Worm (Caenorhabditis elegans) whole organism, L1 larva: ENCODE data around the gene F35B12.9.

Experiments
- C34B4.2 ChIP-seq: sonication (generic microtip); optimal IDR thresholded peaks from 2 replicates; lab custom pipeline; 2017; ENCODE audit warnings: mild to moderate bottlenecking, missing genetic modification characterization, missing compliant biosample characterization
- ama-1 ChIP-seq: fragments of 150-350 bp; optimal IDR thresholded peaks from 2 replicates; lab custom pipeline; 2014
- blmp-1 ChIP-seq: fragments of 150-350 bp; optimal IDR thresholded peaks from 2 replicates; lab custom pipeline; 2014; ENCODE audit warnings: missing biosample characterization, missing genetic modification characterization
- ceh-63 ChIP-seq: fragments of 200-800 bp; sonication (Bioruptor generic); optimal IDR thresholded peaks from 2 replicates; lab custom pipeline; 2018; ENCODE audit warnings: mild to moderate bottlenecking, missing genetic modification characterization, missing compliant biosample characterization
- ceh-8 ChIP-seq: fragments of 200-800 bp; sonication (Bioruptor generic); optimal IDR thresholded peaks from 2 replicates; lab custom pipeline; 2018; ENCODE audit warnings: mild to moderate bottlenecking, missing genetic modification characterization, moderate library complexity, missing compliant biosample characterization
- ceh-90 ChIP-seq: sonication (generic microtip); optimal IDR thresholded peaks from 2 replicates; lab custom pipeline; 2016; ENCODE audit warnings: missing genetic modification characterization, missing compliant biosample characterization
- dsc-1 ChIP-seq: sonication (generic microtip); optimal IDR thresholded peaks from 2 replicates; lab custom pipeline; 2016; ENCODE audit warnings: mild to moderate bottlenecking, missing genetic modification characterization, missing compliant biosample characterization
- egl-27 ChIP-seq, 2 experiments: fragments of 150-350 bp in 1 of 2; sonication (generic microtip); optimal IDR thresholded peaks; 3 replicates each; lab custom pipeline; 2017 to 2018; ENCODE audit warnings: missing biosample characterization in 2 of 2, missing genetic modification characterization in 2 of 2, missing genetic modification reagents in 2 of 2
- elt-3 ChIP-seq, 6 experiments: fragments of 150-350 bp in 1 of 6; sonication (generic microtip); optimal IDR thresholded peaks; 2 replicates each; lab custom pipeline; 2017 to 2018; ENCODE audit warnings: missing biosample characterization in 6 of 6, missing genetic modification characterization in 6 of 6, inconsistent platforms in 1 of 6
- ets-5 ChIP-seq: fragments of 200-800 bp; sonication (Bioruptor generic); IDR thresholded peaks from 2 replicates; pipeline ENCODE4 v1.3.6; 2022; ENCODE audit warnings: missing genetic modification characterization, missing compliant biosample characterization
- fkh-10 ChIP-seq: sonication (generic microtip); optimal IDR thresholded peaks from 2 replicates; lab custom pipeline; 2017; ENCODE audit warnings: missing biosample characterization, missing genetic modification reagents, missing genetic modification characterization
- grh-1 ChIP-seq: fragments of 200-800 bp; sonication (Bioruptor generic); IDR thresholded peaks from 2 replicates; pipeline ENCODE4 v1.3.6; 2022; ENCODE audit warnings: missing genetic modification reagents, missing genetic modification characterization, missing compliant biosample characterization
- hlh-4 ChIP-seq: sonication (generic microtip); optimal IDR thresholded peaks from 2 replicates; lab custom pipeline; 2016; ENCODE audit warnings: mild to moderate bottlenecking, missing genetic modification characterization, missing compliant biosample characterization
- hpl-2 ChIP-seq: fragments of 150-350 bp; optimal IDR thresholded peaks from 2 replicates; lab custom pipeline; 2014; ENCODE audit warnings: missing biosample characterization, missing genetic modification reagents, missing genetic modification characterization
- isw-1 ChIP-seq: fragments of 200-800 bp; sonication (Bioruptor generic); IDR thresholded peaks from 2 replicates; pipeline ENCODE4 v1.3.6; 2022; ENCODE audit warnings: missing genetic modification characterization, missing compliant biosample characterization
- jun-1 ChIP-seq: fragments of 150-350 bp; optimal IDR thresholded peaks from 2 replicates; lab custom pipeline; 2014; ENCODE audit warnings: missing biosample characterization, missing genetic modification reagents, missing genetic modification characterization
- lin-15B ChIP-seq: fragments of 150-350 bp; sonication (generic microtip); optimal IDR thresholded peaks from 3 replicates; lab custom pipeline; 2014; ENCODE audit warnings: missing biosample characterization, missing genetic modification characterization
- lin-39 ChIP-seq: fragments of 150-350 bp; optimal IDR thresholded peaks from 2 replicates; lab custom pipeline; 2014; ENCODE audit warnings: missing biosample characterization, missing genetic modification reagents, missing genetic modification characterization
- mab-9 ChIP-seq: fragments of 200-800 bp; sonication (Bioruptor generic); IDR thresholded peaks from 2 replicates; pipeline ENCODE4 v1.3.6; 2022; ENCODE audit warnings: missing genetic modification reagents, missing genetic modification characterization, missing compliant biosample characterization
- mep-1 ChIP-seq: fragments of 150-350 bp; optimal IDR thresholded peaks from 2 replicates; lab custom pipeline; 2014; ENCODE audit warnings: missing biosample characterization, missing genetic modification characterization
- nhr-11 ChIP-seq: fragments of 150-350 bp; optimal IDR thresholded peaks from 2 replicates; lab custom pipeline; 2014; ENCODE audit warnings: missing biosample characterization, missing genetic modification characterization
- nhr-12 ChIP-seq: sonication (generic microtip); optimal IDR thresholded peaks from 2 replicates; lab custom pipeline; 2017; ENCODE audit warnings: missing biosample characterization, missing genetic modification characterization
- nhr-19 ChIP-seq: fragments of 200-800 bp; sonication (Bioruptor generic); conservative IDR thresholded peaks from 2 replicates; pipeline ENCODE4 v1.3.6; 2022; ENCODE audit warnings: missing genetic modification characterization, missing compliant biosample characterization
- nhr-237 ChIP-seq: fragments of 150-350 bp; optimal IDR thresholded peaks from 2 replicates; lab custom pipeline; 2014; ENCODE audit warnings: missing biosample characterization, missing genetic modification characterization
- nhr-28 ChIP-seq: fragments of 150-350 bp; optimal IDR thresholded peaks from 2 replicates; lab custom pipeline; 2014; ENCODE audit warnings: missing biosample characterization, missing genetic modification characterization
- nhr-71 ChIP-seq: sonication (generic microtip); optimal IDR thresholded peaks from 2 replicates; lab custom pipeline; 2016; ENCODE audit warnings: mild to moderate bottlenecking, missing genetic modification characterization, moderate library complexity, missing compliant biosample characterization
- nhr-77 ChIP-seq: fragments of 150-350 bp; optimal IDR thresholded peaks from 2 replicates; lab custom pipeline; 2014; ENCODE audit warnings: missing biosample characterization, missing genetic modification characterization
- nhr-84 ChIP-seq: sonication (generic microtip); optimal IDR thresholded peaks from 2 replicates; lab custom pipeline; 2017; ENCODE audit warnings: missing biosample characterization, missing genetic modification characterization
- pag-3 ChIP-seq: sonication (generic microtip); optimal IDR thresholded peaks from 2 replicates; lab custom pipeline; 2017; ENCODE audit warnings: missing genetic modification characterization, mild to moderate bottlenecking, missing compliant biosample characterization, antibody characterized with exemption, borderline replicate concordance; ENCODE audit not compliant: insufficient read depth
- pax-3 ChIP-seq: fragments of 200-800 bp; sonication (Bioruptor generic); optimal IDR thresholded peaks from 2 replicates; lab custom pipeline; 2018; ENCODE audit warnings: mild to moderate bottlenecking, missing genetic modification characterization, moderate library complexity, missing compliant biosample characterization
- rnt-1 ChIP-seq: sonication (generic microtip); optimal IDR thresholded peaks from 2 replicates; lab custom pipeline; 2016; ENCODE audit warnings: mild to moderate bottlenecking, missing genetic modification characterization, moderate library complexity, missing compliant biosample characterization
- skn-1 ChIP-seq: fragments of 150-350 bp; optimal IDR thresholded peaks from 2 replicates; lab custom pipeline; 2014; ENCODE audit warnings: missing biosample characterization, missing genetic modification characterization
- snu-23 ChIP-seq: sonication (generic microtip); optimal IDR thresholded peaks from 2 replicates; lab custom pipeline; 2016; ENCODE audit warnings: missing genetic modification characterization, missing compliant biosample characterization
- sox-4 ChIP-seq: sonication (generic microtip); optimal IDR thresholded peaks from 2 replicates; lab custom pipeline; 2016; ENCODE audit warnings: missing genetic modification characterization, missing compliant biosample characterization
- sptf-1 ChIP-seq: fragments of 150-350 bp; optimal IDR thresholded peaks from 2 replicates; lab custom pipeline; 2014; ENCODE audit warnings: missing biosample characterization, missing genetic modification characterization
- sup-37 ChIP-seq: fragments of 200-800 bp; sonication (Bioruptor generic); optimal IDR thresholded peaks from 2 replicates; lab custom pipeline; 2018; ENCODE audit warnings: mild to moderate bottlenecking, missing genetic modification characterization, missing compliant biosample characterization
- swsn-7 ChIP-seq: sonication (generic microtip); optimal IDR thresholded peaks from 2 replicates; lab custom pipeline; 2016; ENCODE audit warnings: missing genetic modification characterization, missing compliant biosample characterization
- tbx-2 ChIP-seq: sonication (generic microtip); optimal IDR thresholded peaks from 2 replicates; lab custom pipeline; 2016; ENCODE audit warnings: missing genetic modification characterization, missing compliant biosample characterization
- tlp-1 ChIP-seq: fragments of 150-350 bp; optimal IDR thresholded peaks from 2 replicates; lab custom pipeline; 2014; ENCODE audit warnings: missing biosample characterization, missing genetic modification characterization
- unc-130 ChIP-seq: fragments of 150-350 bp; optimal IDR thresholded peaks from 2 replicates; lab custom pipeline; 2017; ENCODE audit warnings: missing biosample characterization, missing genetic modification characterization, inconsistent platforms
- unc-86 ChIP-seq: sonication (generic microtip); optimal IDR thresholded peaks from 2 replicates; lab custom pipeline; 2016; ENCODE audit warnings: missing genetic modification characterization, missing compliant biosample characterization
- vab-15 ChIP-seq: sonication (generic microtip); optimal IDR thresholded peaks from 2 replicates; lab custom pipeline; 2017; ENCODE audit warnings: missing genotype, mild to moderate bottlenecking, missing genetic modification characterization, missing compliant biosample characterization
- zag-1 ChIP-seq: fragments of 150-350 bp; optimal IDR thresholded peaks from 2 replicates; lab custom pipeline; 2014; ENCODE audit warnings: missing biosample characterization, missing genetic modification characterization
- zip-4 ChIP-seq: fragments of 200-800 bp; sonication (Bioruptor generic); optimal IDR thresholded peaks from 2 replicates; lab custom pipeline; 2018; ENCODE audit warnings: mild to moderate bottlenecking, missing genetic modification characterization, moderate library complexity, missing compliant biosample characterization
- ztf-11 ChIP-seq, 2 experiments: sonication (generic microtip); optimal IDR thresholded peaks; 2 replicates each; lab custom pipeline; 2016 to 2017; ENCODE audit warnings: missing genetic modification characterization in 2 of 2, missing biosample characterization in 1 of 2, missing compliant biosample characterization in 1 of 2
- ztf-4 ChIP-seq: fragments of 150-350 bp; optimal IDR thresholded peaks from 2 replicates; lab custom pipeline; 2014; ENCODE audit warnings: missing biosample characterization, missing genetic modification characterization

The F35B12.9 gene

ce11 chrV:11644166-11644565, 43.2 kb downstream of the F35B12.9 start, which contains the start of gene bir-1 (continued):
- no peak for TF ChIP-seq ztf-4
- TF ChIP-seq sox-4 (tag; lab: Kevin White, UChicago): no peak
- peak; percentile 60 for TF ChIP-seq isw-1 (GFP tag; lab: Robert Waterston, UW)
- no peak for TF ChIP-seq nhr-28 (tag; lab: Kevin White, UChicago)
- TF ChIP-seq ceh-90: peak; percentile 69
- TF ChIP-seq ama-1 (lab: Kevin White, UChicago): no peak
- peak; percentile 91 for TF ChIP-seq rnt-1 (tag; lab: Kevin White, UChicago)
- TF ChIP-seq egl-27 (tag; optimal IDR thresholded peaks at IDR 0.05; lab: Kevin White, UChicago): no peak
- no peak for TF ChIP-seq fkh-10 (GFP tag; lab: Kevin White, UChicago)
- peak; percentile 21 for TF ChIP-seq nhr-19 (GFP tag; lab: Robert Waterston, UW)
- TF ChIP-seq lin-39: no peak
- TF ChIP-seq pag-3: peak; percentile 19
- peak; percentile 55 for TF ChIP-seq unc-130 (tag; lab: Kevin White, UChicago)
- TF ChIP-seq sup-37 (GFP tag; lab: Kevin White, UChicago): no peak
- no peak for TF ChIP-seq hpl-2 (GFP tag; lab: Kevin White, UChicago)
- TF ChIP-seq mep-1: peak; percentile 77
- peak; percentile 33 for TF ChIP-seq unc-86 (tag; lab: Kevin White, UChicago)
- peak; percentile 11; the same call in 1 of the 2 replicates for TF ChIP-seq mab-9 (GFP tag; lab: Robert Waterston, UW)
- peak; percentile 79 for TF ChIP-seq nhr-71 (tag; lab: Kevin White, UChicago)
- no peak for TF ChIP-seq ceh-8 (GFP tag; lab: Kevin White, UChicago)
- peak; percentile 54 for TF ChIP-seq swsn-7 (tag; lab: Kevin White, UChicago)
- no peak for TF ChIP-seq zip-4 (GFP tag; lab: Kevin White, UChicago)
- peak in 1 of 2 experiments; percentile 60 for TF ChIP-seq ztf-11 (tag; optimal IDR thresholded peaks at IDR 0.05; lab: Kevin White, UChicago)
- peak; percentile 40 for TF ChIP-seq dsc-1 (tag; lab: Kevin White, UChicago)
- TF ChIP-seq blmp-1 (tag; lab: Kevin White, UChicago): peak; percentile 65
- TF ChIP-seq ceh-63 (GFP tag; lab: Kevin White, UChicago): no peak
- no peak for TF ChIP-seq hlh-4 (tag; lab: Kevin White, UChicago)
- no peak for TF ChIP-seq jun-1 (tag; lab: Kevin White, UChicago)
- peak; percentile 71 for TF ChIP-seq skn-1 (tag; lab: Kevin White, UChicago)
- TF ChIP-seq nhr-77: peak; percentile 18
- TF ChIP-seq grh-1 (GFP tag; lab: Robert Waterston, UW): no peak
- TF ChIP-seq snu-23: peak; percentile 66
- no peak for TF ChIP-seq nhr-84 (tag; lab: Kevin White, UChicago)
- TF ChIP-seq pax-3 (tag; lab: Kevin White, UChicago): peak; percentile 60
- no peak for TF ChIP-seq nhr-12 (tag; lab: Kevin White, UChicago)
- TF ChIP-seq C34B4.2 (tag; lab: Kevin White, UChicago): no peak

- TF ChIP-seq fkh-10 (GFP tag; lab: Kevin White, UChicago) (no peak), zag-1 (no peak), nhr-71 (tag; lab: Kevin White, UChicago) (no peak), isw-1 (GFP tag; lab: Robert Waterston, UW) (no peak), elt-3 (tag; optimal IDR thresholded peaks at IDR 0.05; lab: Kevin White, UChicago) (no peak), ets-5 (GFP tag; lab: Robert Waterston, UW) (no peak), tlp-1 (tag; lab: Kevin White, UChicago) (no peak), ceh-63 (GFP tag; lab: Kevin White, UChicago) (no peak), sptf-1 (tag; lab: Kevin White, UChicago) (no peak), tbx-2 (tag; lab: Kevin White, UChicago) (no peak), nhr-237 (tag; lab: Kevin White, UChicago) (no peak), unc-130 (tag; lab: Kevin White, UChicago) (no peak), lin-15B (tag; lab: Kevin White, UChicago) (no peak), mep-1 (no peak), vab-15 (no peak), nhr-11 (no peak), ztf-11 (tag; optimal IDR thresholded peaks at IDR 0.05; lab: Kevin White, UChicago) (no peak)
Observed at ce11 chrV:11645244-11645643, 44.3 kb downstream of the F35B12.9 start, which contains the start of gene skp-1. TSS of gene skp-1 (plus strand) at chrV:11645481.
